Worm (Caenorhabditis elegans) whole organism, L1 larva: ENCODE measurements around the gene cyp-23A1.
A peak's percentile ranks its signal among the peaks of the same experiment; 100 is the strongest.

Source experiments
- C04F5.9 ChIP-seq: sonication (generic microtip); optimal IDR thresholded peaks from 2 replicates; lab custom pipeline; 2016; ENCODE audit warnings: missing genetic modification characterization, missing compliant biosample characterization
- C16A3.4 ChIP-seq: fragments of 150-350 bp; optimal IDR thresholded peaks from 2 replicates; lab custom pipeline; 2014; ENCODE audit warnings: missing biosample characterization, missing genetic modification characterization
- C34B4.2 ChIP-seq: sonication (generic microtip); optimal IDR thresholded peaks from 2 replicates; lab custom pipeline; 2017; ENCODE audit warnings: mild to moderate bottlenecking, missing genetic modification characterization, missing compliant biosample characterization
- alr-1 ChIP-seq: fragments of 200-800 bp; sonication (Bioruptor generic); optimal IDR thresholded peaks from 2 replicates; lab custom pipeline; 2018; ENCODE audit warnings: borderline replicate concordance, mild to moderate bottlenecking, missing genetic modification characterization, missing compliant biosample characterization
- ceh-82 ChIP-seq, 3 experiments: fragments of 150-350 bp in 1 of 3; sonication (generic microtip) in 2 of 3; optimal IDR thresholded peaks; 2 replicates each; lab custom pipeline; 2014 to 2017; ENCODE audit warnings: missing biosample characterization in 3 of 3, missing genetic modification characterization in 3 of 3
- ceh-88 ChIP-seq: fragments of 200-800 bp; sonication (Bioruptor generic); IDR thresholded peaks from 2 replicates; pipeline ENCODE4 v1.3.6; 2022; ENCODE audit warnings: missing genetic modification characterization, missing compliant biosample characterization
- ces-1 ChIP-seq: fragments of 150-350 bp; optimal IDR thresholded peaks from 2 replicates; lab custom pipeline; 2014; ENCODE audit warnings: missing biosample characterization, missing genetic modification reagents, missing genetic modification characterization
- dpl-1 ChIP-seq, 3 experiments: fragments of 150-350 bp in 2 of 3; sonication (generic microtip) in 1 of 3; optimal IDR thresholded peaks; 2 replicates each; lab custom pipeline; 2014 to 2017; ENCODE audit warnings: missing biosample characterization in 3 of 3, missing genetic modification characterization in 3 of 3, missing genetic modification reagents in 3 of 3
- dsc-1 ChIP-seq: sonication (generic microtip); optimal IDR thresholded peaks from 2 replicates; lab custom pipeline; 2016; ENCODE audit warnings: mild to moderate bottlenecking, missing genetic modification characterization, missing compliant biosample characterization
- efl-1 ChIP-seq, 4 experiments: fragments of 150-350 bp; optimal IDR thresholded peaks in 3 of 4; peaks in 1 of 4; 1 replicate in 1 of 4; 2 replicates in 3 of 4; lab custom pipeline; 2014; ENCODE audit warnings: missing biosample characterization in 2 of 4, missing genetic modification characterization in 2 of 4, missing genetic modification reagents in 2 of 4
- egl-13 ChIP-seq: sonication (generic microtip); optimal IDR thresholded peaks from 2 replicates; lab custom pipeline; 2016; ENCODE audit warnings: missing genotype, missing genetic modification reagents, missing genetic modification characterization, missing compliant biosample characterization
- egl-27 ChIP-seq, 2 experiments: fragments of 150-350 bp in 1 of 2; sonication (generic microtip); optimal IDR thresholded peaks; 3 replicates each; lab custom pipeline; 2017 to 2018; ENCODE audit warnings: missing biosample characterization in 2 of 2, missing genetic modification characterization in 2 of 2, missing genetic modification reagents in 2 of 2
- elt-2 ChIP-seq: sonication (generic microtip); optimal IDR thresholded peaks from 2 replicates; lab custom pipeline; 2016; ENCODE audit warnings: missing genetic modification characterization, mild to moderate bottlenecking, inconsistent platforms, missing compliant biosample characterization, missing genetic modification reagents
- fkh-4 ChIP-seq: sonication (generic microtip); optimal IDR thresholded peaks from 2 replicates; lab custom pipeline; 2016; ENCODE audit warnings: missing compliant biosample characterization, missing genetic modification characterization, borderline replicate concordance
- fkh-8 ChIP-seq: sonication (generic microtip); optimal IDR thresholded peaks from 2 replicates; lab custom pipeline; 2016; ENCODE audit warnings: mild to moderate bottlenecking, missing genetic modification characterization, missing compliant biosample characterization
- fos-1 ChIP-seq: fragments of 150-350 bp; optimal IDR thresholded peaks from 2 replicates; lab custom pipeline; 2014; ENCODE audit warnings: missing biosample characterization, missing genetic modification characterization
- hlh-4 ChIP-seq: sonication (generic microtip); optimal IDR thresholded peaks from 2 replicates; lab custom pipeline; 2016; ENCODE audit warnings: mild to moderate bottlenecking, missing genetic modification characterization, missing compliant biosample characterization
- irx-1 ChIP-seq: sonication (generic microtip); optimal IDR thresholded peaks from 2 replicates; lab custom pipeline; 2016; ENCODE audit warnings: missing genetic modification characterization, missing compliant biosample characterization
- isw-1 ChIP-seq: fragments of 200-800 bp; sonication (Bioruptor generic); IDR thresholded peaks from 2 replicates; pipeline ENCODE4 v1.3.6; 2022; ENCODE audit warnings: missing genetic modification characterization, missing compliant biosample characterization
- lin-13 ChIP-seq: fragments of 150-350 bp; optimal IDR thresholded peaks from 2 replicates; lab custom pipeline; 2014; ENCODE audit warnings: missing biosample characterization, missing genetic modification reagents, missing genetic modification characterization
- lin-14 ChIP-seq: fragments of 200-800 bp; sonication (Bioruptor generic); optimal IDR thresholded peaks from 2 replicates; lab custom pipeline; 2018; ENCODE audit warnings: mild to moderate bottlenecking, missing genetic modification characterization, moderate library complexity, missing compliant biosample characterization
- lin-35 ChIP-seq, 2 experiments: fragments of 150-350 bp; optimal IDR thresholded peaks; 2 replicates each; lab custom pipeline; 2014; ENCODE audit warnings: missing biosample characterization in 2 of 2, missing genetic modification characterization in 2 of 2, missing genetic modification reagents in 2 of 2
- lsy-2 ChIP-seq, 2 experiments: fragments of 150-350 bp; optimal IDR thresholded peaks; 2 replicates each; lab custom pipeline; 2014; ENCODE audit warnings: missing biosample characterization in 2 of 2, missing genetic modification characterization in 2 of 2
- mdl-1 ChIP-seq, 2 experiments: fragments of 150-350 bp; optimal IDR thresholded peaks; 2 replicates each; lab custom pipeline; 2014 to 2017; ENCODE audit warnings: missing biosample characterization in 2 of 2, missing genetic modification characterization in 2 of 2, inconsistent platforms in 1 of 2
- mef-2 ChIP-seq: fragments of 150-350 bp; optimal IDR thresholded peaks from 2 replicates; lab custom pipeline; 2014; ENCODE audit warnings: missing biosample characterization, missing genetic modification characterization
- mep-1 ChIP-seq: fragments of 150-350 bp; optimal IDR thresholded peaks from 2 replicates; lab custom pipeline; 2014; ENCODE audit warnings: missing biosample characterization, missing genetic modification characterization
- nhr-11 ChIP-seq: fragments of 150-350 bp; optimal IDR thresholded peaks from 2 replicates; lab custom pipeline; 2014; ENCODE audit warnings: missing biosample characterization, missing genetic modification characterization
- nhr-19 ChIP-seq: fragments of 200-800 bp; sonication (Bioruptor generic); conservative IDR thresholded peaks from 2 replicates; pipeline ENCODE4 v1.3.6; 2022; ENCODE audit warnings: missing genetic modification characterization, missing compliant biosample characterization
- nhr-20 ChIP-seq: sonication (generic microtip); optimal IDR thresholded peaks from 2 replicates; lab custom pipeline; 2016; ENCODE audit warnings: mild to moderate bottlenecking, missing genetic modification characterization, missing compliant biosample characterization
- nhr-237 ChIP-seq: fragments of 150-350 bp; optimal IDR thresholded peaks from 2 replicates; lab custom pipeline; 2014; ENCODE audit warnings: missing biosample characterization, missing genetic modification characterization
- nhr-47 ChIP-seq: sonication (generic microtip); optimal IDR thresholded peaks from 2 replicates; lab custom pipeline; 2016; ENCODE audit warnings: mild to moderate bottlenecking, missing genetic modification characterization, moderate library complexity, missing compliant biosample characterization
- nhr-71 ChIP-seq: sonication (generic microtip); optimal IDR thresholded peaks from 2 replicates; lab custom pipeline; 2016; ENCODE audit warnings: mild to moderate bottlenecking, missing genetic modification characterization, moderate library complexity, missing compliant biosample characterization
- nhr-77 ChIP-seq: fragments of 150-350 bp; optimal IDR thresholded peaks from 2 replicates; lab custom pipeline; 2014; ENCODE audit warnings: missing biosample characterization, missing genetic modification characterization
- nhr-90 ChIP-seq: sonication (generic microtip); optimal IDR thresholded peaks from 2 replicates; lab custom pipeline; 2016; ENCODE audit warnings: mild to moderate bottlenecking, missing genetic modification characterization, missing compliant biosample characterization; ENCODE audit not compliant: poor library complexity
- pag-3 ChIP-seq: sonication (generic microtip); optimal IDR thresholded peaks from 2 replicates; lab custom pipeline; 2017; ENCODE audit warnings: missing genetic modification characterization, mild to moderate bottlenecking, missing compliant biosample characterization, antibody characterized with exemption, borderline replicate concordance; ENCODE audit not compliant: insufficient read depth
- rnt-1 ChIP-seq: sonication (generic microtip); optimal IDR thresholded peaks from 2 replicates; lab custom pipeline; 2016; ENCODE audit warnings: mild to moderate bottlenecking, missing genetic modification characterization, moderate library complexity, missing compliant biosample characterization
- snu-23 ChIP-seq: sonication (generic microtip); optimal IDR thresholded peaks from 2 replicates; lab custom pipeline; 2016; ENCODE audit warnings: missing genetic modification characterization, missing compliant biosample characterization
- sox-4 ChIP-seq: sonication (generic microtip); optimal IDR thresholded peaks from 2 replicates; lab custom pipeline; 2016; ENCODE audit warnings: missing genetic modification characterization, missing compliant biosample characterization
- sptf-1 ChIP-seq: fragments of 150-350 bp; optimal IDR thresholded peaks from 2 replicates; lab custom pipeline; 2014; ENCODE audit warnings: missing biosample characterization, missing genetic modification characterization
- swsn-7 ChIP-seq: sonication (generic microtip); optimal IDR thresholded peaks from 2 replicates; lab custom pipeline; 2016; ENCODE audit warnings: missing genetic modification characterization, missing compliant biosample characterization
- tbx-2 ChIP-seq: sonication (generic microtip); optimal IDR thresholded peaks from 2 replicates; lab custom pipeline; 2016; ENCODE audit warnings: missing genetic modification characterization, missing compliant biosample characterization
- unc-130 ChIP-seq: fragments of 150-350 bp; optimal IDR thresholded peaks from 2 replicates; lab custom pipeline; 2017; ENCODE audit warnings: missing biosample characterization, missing genetic modification characterization, inconsistent platforms
- unc-86 ChIP-seq: sonication (generic microtip); optimal IDR thresholded peaks from 2 replicates; lab custom pipeline; 2016; ENCODE audit warnings: missing genetic modification characterization, missing compliant biosample characterization
- unc-98 ChIP-seq: fragments of 200-800 bp; sonication (Bioruptor generic); IDR thresholded peaks from 2 replicates; pipeline ENCODE4 v1.3.6; 2022; ENCODE audit warnings: missing genetic modification characterization, missing compliant biosample characterization
- vab-15 ChIP-seq: sonication (generic microtip); optimal IDR thresholded peaks from 2 replicates; lab custom pipeline; 2017; ENCODE audit warnings: missing genotype, mild to moderate bottlenecking, missing genetic modification characterization, missing compliant biosample characterization
- xbp-1 ChIP-seq: sonication (generic microtip); optimal IDR thresholded peaks from 2 replicates; lab custom pipeline; 2016; ENCODE audit warnings: missing genetic modification characterization, missing compliant biosample characterization
- zag-1 ChIP-seq: fragments of 150-350 bp; optimal IDR thresholded peaks from 2 replicates; lab custom pipeline; 2014; ENCODE audit warnings: missing biosample characterization, missing genetic modification characterization
- ztf-4 ChIP-seq: fragments of 150-350 bp; optimal IDR thresholded peaks from 2 replicates; lab custom pipeline; 2014; ENCODE audit warnings: missing biosample characterization, missing genetic modification characterization

cyp-23A1 gene

DNA sequence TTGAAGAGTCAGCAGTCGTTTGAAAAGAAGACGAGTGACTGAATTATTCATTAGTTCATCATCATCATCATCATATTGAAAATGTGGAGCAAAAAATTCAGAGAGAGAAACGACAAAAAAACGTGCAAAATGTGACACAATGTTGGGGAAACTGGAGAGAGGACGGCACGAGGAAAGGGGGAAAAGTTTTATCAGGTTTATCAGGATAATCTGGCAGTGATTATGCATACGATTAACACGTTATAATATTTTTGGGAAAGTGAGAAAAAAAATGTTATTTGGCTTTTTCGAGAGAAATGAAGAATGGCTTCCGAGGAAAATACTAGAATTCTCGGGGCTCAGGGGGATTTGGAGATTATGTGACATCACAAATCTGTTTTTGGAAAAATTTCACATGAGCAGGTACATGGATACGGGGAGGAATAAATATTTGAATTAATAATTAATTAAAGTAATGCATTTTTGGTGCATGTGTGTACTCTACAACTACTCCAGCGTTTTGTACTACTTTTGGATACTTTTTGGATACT is 6.8 kb upstream of the cyp-23A1 start, which contains the start of gene camt-1 (continued):
- TF ChIP-seq unc-130, result no peak

DNA sequence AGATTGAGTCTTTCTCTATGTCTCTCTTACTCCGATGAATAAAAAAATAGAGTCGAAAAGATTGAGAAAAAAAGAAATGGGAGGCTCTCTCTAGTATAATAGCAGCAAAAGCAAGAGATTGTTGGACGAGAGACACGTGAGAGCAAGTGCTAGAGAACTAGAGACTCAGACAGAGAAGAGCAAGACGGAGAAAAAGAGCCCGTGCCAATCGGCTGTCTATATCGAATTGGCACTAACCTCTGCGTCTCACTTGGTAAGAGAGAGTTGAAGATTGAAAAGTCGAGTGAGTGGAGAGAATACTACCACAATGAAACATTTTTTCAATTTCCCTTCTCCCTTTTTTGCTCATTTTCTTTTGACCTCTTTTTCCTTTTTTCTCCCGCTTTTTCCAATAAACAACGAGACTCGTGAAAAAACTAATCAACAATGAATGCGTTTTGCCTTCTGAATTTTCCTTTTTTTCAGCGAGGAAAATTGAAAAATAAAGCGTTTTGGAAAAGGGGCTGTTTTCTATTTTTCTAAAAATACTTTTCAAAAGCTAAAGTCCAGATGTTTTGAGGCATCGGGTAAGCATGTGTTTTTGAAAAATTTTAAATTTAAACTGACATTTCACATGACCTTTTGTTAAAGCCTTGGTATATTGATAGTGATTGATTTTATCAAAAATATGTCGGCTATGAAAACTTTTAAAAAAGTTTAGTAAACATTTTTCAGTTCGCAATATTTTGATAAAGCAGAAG is 5.3 kb upstream of the cyp-23A1 start:
- peak; percentile 27 for TF ChIP-seq zag-1
- TF ChIP-seq alr-1 (tag; lab: Kevin White, UChicago), result no peak
- peak; percentile 25 to 40 (median 26) for TF ChIP-seq dpl-1 (GFP tag; optimal IDR thresholded peaks at IDR 0.05; lab: Kevin White, UChicago)
- TF ChIP-seq hlh-4 (tag; lab: Kevin White, UChicago), result no peak
- peak; percentile 73 for TF ChIP-seq swsn-7 (tag; lab: Kevin White, UChicago)
- TF ChIP-seq nhr-71 (tag; lab: Kevin White, UChicago), result peak; percentile 84
- peak; percentile 83 for TF ChIP-seq pag-3
- TF ChIP-seq nhr-19 (GFP tag; lab: Robert Waterston, UW), result peak; percentile 35
- no peak for TF ChIP-seq sptf-1
- TF ChIP-seq nhr-47 (tag; lab: Kevin White, UChicago), result peak; percentile 73
- peak in 1 of 2 experiments; percentile 59 for TF ChIP-seq mdl-1 (tag; optimal IDR thresholded peaks at IDR 0.05; lab: Kevin White, UChicago)
- TF ChIP-seq lin-13 (GFP tag; lab: Kevin White, UChicago), result peak; percentile 39
- peak; percentile 23 for TF ChIP-seq egl-13
- TF ChIP-seq lsy-2 (tag; optimal IDR thresholded peaks at IDR 0.05; lab: Kevin White, UChicago), result peak; percentile 55 to 78
- peak; percentile 58 for TF ChIP-seq xbp-1 (tag; lab: Kevin White, UChicago)
- no peak for TF ChIP-seq vab-15 (tag; lab: Kevin White, UChicago)
- peak; percentile 63 for TF ChIP-seq dsc-1 (tag; lab: Kevin White, UChicago)
- peak; percentile 45 for TF ChIP-seq elt-2 (tag; lab: Kevin White, UChicago)
- TF ChIP-seq nhr-77 (tag; lab: Kevin White, UChicago), result peak; percentile 55
- TF ChIP-seq efl-1 (optimal IDR thresholded peaks at IDR 0.05; lab: Kevin White, UChicago), result peak; percentile 59 to 60
- TF ChIP-seq efl-1 (GFP tag; optimal IDR thresholded peaks at IDR 0.05 in 1 of 2; lab: Kevin White, UChicago), result peak; percentile 17 to 89
- TF ChIP-seq fos-1 (tag; lab: Kevin White, UChicago), result peak; percentile 50
- TF ChIP-seq sox-4 (tag; lab: Kevin White, UChicago), result peak; percentile 7
- no peak for TF ChIP-seq nhr-90 (tag; lab: Kevin White, UChicago)
- peak; percentile 68 for TF ChIP-seq tbx-2
- TF ChIP-seq ces-1 (GFP tag; lab: Kevin White, UChicago), result peak; percentile 9
- no peak for TF ChIP-seq ztf-4 (tag; lab: Kevin White, UChicago)
- TF ChIP-seq unc-86 (tag; lab: Kevin White, UChicago), result peak; percentile 77
- no peak for TF ChIP-seq C34B4.2
- TF ChIP-seq nhr-11 (tag; lab: Kevin White, UChicago), result no peak
- peak; percentile 16 for TF ChIP-seq nhr-237 (tag; lab: Kevin White, UChicago)
- peak; percentile 39 for TF ChIP-seq nhr-20 (tag; lab: Kevin White, UChicago)
- TF ChIP-seq rnt-1 (tag; lab: Kevin White, UChicago), result peak; percentile 59
- TF ChIP-seq snu-23, result peak; percentile 78
- TF ChIP-seq mef-2 (tag; lab: Kevin White, UChicago), result peak; percentile 62
- TF ChIP-seq C16A3.4 (tag; lab: Kevin White, UChicago), result peak; percentile 9
- no peak for TF ChIP-seq C04F5.9 (tag; lab: Kevin White, UChicago)
- TF ChIP-seq unc-130, result no peak
- TF ChIP-seq mep-1 (tag; lab: Kevin White, UChicago), result peak; percentile 39
- TF ChIP-seq irx-1 (tag; lab: Kevin White, UChicago), result peak; percentile 30
- TF ChIP-seq egl-27 (tag; optimal IDR thresholded peaks at IDR 0.05; lab: Kevin White, UChicago), result peak; percentile 18 to 38
- peak; percentile 94 for TF ChIP-seq lin-14
- peak in 1 of 2 experiments; percentile 55 for TF ChIP-seq lin-35 (GFP tag; optimal IDR thresholded peaks at IDR 0.05; lab: Kevin White, UChicago)
- peak; percentile 52 for TF ChIP-seq fkh-4 (tag; lab: Kevin White, UChicago)
- TF ChIP-seq ceh-88, result no peak
- peak; percentile 43 to 74 (median 49) for TF ChIP-seq ceh-82 (tag; optimal IDR thresholded peaks at IDR 0.05; lab: Kevin White, UChicago)
- TF ChIP-seq unc-98, result no peak
- TF ChIP-seq fkh-8 (tag; lab: Kevin White, UChicago), result peak; percentile 86
- TF ChIP-seq isw-1 (GFP tag; lab: Robert Waterston, UW), result peak; percentile 45
